Fruit fly (Drosophila melanogaster): ENCODE results near the gene Unc-76.

Gene Unc-76

DNA sequence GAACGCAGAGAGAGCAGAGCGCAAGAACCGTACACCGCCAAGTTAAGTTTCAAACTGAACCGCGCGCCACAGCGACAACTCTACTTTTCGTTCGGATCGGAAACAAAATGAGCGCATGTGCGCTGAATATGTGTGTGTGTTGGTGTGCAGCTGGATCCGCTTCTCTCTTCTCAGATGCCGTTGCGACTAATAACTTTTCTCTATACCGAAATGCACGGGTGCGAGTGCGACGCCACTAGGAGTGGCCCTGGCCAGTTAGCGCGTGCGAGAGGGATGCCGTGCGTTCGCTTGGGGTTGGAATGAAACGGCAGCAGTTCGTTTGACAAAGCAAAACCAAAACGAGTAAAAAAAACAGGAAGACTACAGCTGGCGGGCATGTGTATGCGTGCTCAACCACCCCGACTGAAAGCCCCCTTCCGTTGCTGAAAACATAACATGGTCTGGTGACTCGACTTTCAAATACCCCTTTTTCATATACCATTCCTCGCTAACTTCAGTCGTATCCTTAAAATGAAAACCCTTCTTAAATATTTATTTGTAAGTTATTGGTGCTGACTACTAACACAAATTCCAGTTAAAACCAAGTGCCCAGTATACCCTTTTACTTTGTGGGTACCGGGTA, 56.5 kb downstream of the Unc-76 start (continued):
- TF ChIP-seq Neu2 (GFP tag; optimal IDR thresholded peaks at IDR 0.05; ENCODE audit: borderline replicate concordance) (peak; percentile 100), luna (GFP tag; optimal IDR thresholded peaks at IDR 0.05) (peak; percentile 99), Max (GFP tag; optimal IDR thresholded peaks at IDR 0.05) (peak; percentile 100), zfh1 (GFP tag; IDR thresholded peaks at IDR 0.05) (peak; percentile 100), vvl (GFP tag; IDR thresholded peaks at IDR 0.05) (peak; percentile 100), HHEX (GFP tag; optimal IDR thresholded peaks at IDR 0.05) (peak; percentile 100), sima (GFP tag; optimal IDR thresholded peaks at IDR 0.05) (peak; percentile 99), NC2β (GFP tag; optimal IDR thresholded peaks at IDR 0.05) (peak; percentile 100), CG7745 (tag; optimal IDR thresholded peaks at IDR 0.05) (peak; percentile 99), Scr (GFP tag; IDR thresholded peaks at IDR 0.05; ENCODE audit: partially characterized antibody) (no peak), cato (GFP tag; optimal IDR thresholded peaks at IDR 0.05; ENCODE audit: borderline replicate concordance) (peak; percentile 100), Dll (GFP tag; IDR thresholded peaks at IDR 0.05; ENCODE audit: partially characterized antibody) (no peak), aop (GFP tag; IDR thresholded peaks at IDR 0.05) (peak; percentile 99), stwl (tag; optimal IDR thresholded peaks at IDR 0.05) (peak; percentile 95), sc (optimal IDR thresholded peaks at IDR 0.05) (no peak), sc (GFP tag; optimal IDR thresholded peaks at IDR 0.05) (peak; percentile 100), CG13287 (GFP tag; IDR thresholded peaks at IDR 0.05; ENCODE audit: partially characterized antibody) (no peak), al (GFP tag; IDR thresholded peaks at IDR 0.05) (peak; percentile 100), corto (GFP tag; optimal IDR thresholded peaks at IDR 0.05) (peak; percentile 99), wdn (GFP tag; IDR thresholded peaks at IDR 0.05) (peak; percentile 100), CG16863 (GFP tag; optimal IDR thresholded peaks at IDR 0.05) (peak; percentile 100), nerfin-1 (tag; optimal IDR thresholded peaks at IDR 0.05) (peak; percentile 100), Adf1 (GFP tag; IDR thresholded peaks at IDR 0.05) (peak; percentile 93), fd3F (GFP tag; optimal IDR thresholded peaks at IDR 0.05) (peak; percentile 100), wek (GFP tag; optimal IDR thresholded peaks at IDR 0.05) (peak; percentile 98), Med (GFP tag) (peak; percentile 100), CG10654 (GFP tag; optimal IDR thresholded peaks at IDR 0.05) (peak; percentile 100), CG4707 (GFP tag; optimal IDR thresholded peaks at IDR 0.05) (peak; percentile 99), CG10209 (GFP tag; optimal IDR thresholded peaks at IDR 0.05) (peak; percentile 100), ato (GFP tag; IDR thresholded peaks at IDR 0.05; ENCODE audit: partially characterized antibody) (peak; percentile 28; the same call in 1 of the 2 replicates), dmrt11E (tag; optimal IDR thresholded peaks at IDR 0.05) (peak; percentile 100), gsb (GFP tag; IDR thresholded peaks at IDR 0.05) (peak; percentile 100), CG10462 (GFP tag; optimal IDR thresholded peaks at IDR 0.05) (peak; percentile 100), ERR (GFP tag; optimal IDR thresholded peaks at IDR 0.05) (peak; percentile 99), exex (tag; optimal IDR thresholded peaks at IDR 0.05) (peak; percentile 97), tgo (GFP tag; IDR thresholded peaks at IDR 0.05) (peak; percentile 100), ind (GFP tag; optimal IDR thresholded peaks at IDR 0.05) (peak; percentile 100), Pdp1 (GFP tag; optimal IDR thresholded peaks at IDR 0.05) (peak; percentile 100), CG8944 (GFP tag; optimal IDR thresholded peaks at IDR 0.05) (peak; percentile 100), CG18011 (GFP tag; optimal IDR thresholded peaks at IDR 0.05) (peak; percentile 92), CG17612 (GFP tag; IDR thresholded peaks at IDR 0.05) (peak; percentile 100), CG9727 (GFP tag; optimal IDR thresholded peaks at IDR 0.05) (peak; percentile 100), maf-S (GFP tag; optimal IDR thresholded peaks at IDR 0.05) (peak; percentile 100), CG11398 (GFP tag; optimal IDR thresholded peaks at IDR 0.05) (peak; percentile 100), sr (GFP tag; IDR thresholded peaks at IDR 0.05) (peak; percentile 100), her (GFP tag; optimal IDR thresholded peaks at IDR 0.05) (peak; percentile 98), Chrac-16 (GFP tag; optimal IDR thresholded peaks at IDR 0.05) (peak; percentile 100), CG42726 (GFP tag; IDR thresholded peaks at IDR 0.05; ENCODE audit: partially characterized antibody) (no peak), CG6854 (GFP tag; optimal IDR thresholded peaks at IDR 0.05) (peak; percentile 99)
